Worm (Caenorhabditis elegans): ENCODE measurements around the gene F18E9.7.

F18E9.7 gene

DNA sequence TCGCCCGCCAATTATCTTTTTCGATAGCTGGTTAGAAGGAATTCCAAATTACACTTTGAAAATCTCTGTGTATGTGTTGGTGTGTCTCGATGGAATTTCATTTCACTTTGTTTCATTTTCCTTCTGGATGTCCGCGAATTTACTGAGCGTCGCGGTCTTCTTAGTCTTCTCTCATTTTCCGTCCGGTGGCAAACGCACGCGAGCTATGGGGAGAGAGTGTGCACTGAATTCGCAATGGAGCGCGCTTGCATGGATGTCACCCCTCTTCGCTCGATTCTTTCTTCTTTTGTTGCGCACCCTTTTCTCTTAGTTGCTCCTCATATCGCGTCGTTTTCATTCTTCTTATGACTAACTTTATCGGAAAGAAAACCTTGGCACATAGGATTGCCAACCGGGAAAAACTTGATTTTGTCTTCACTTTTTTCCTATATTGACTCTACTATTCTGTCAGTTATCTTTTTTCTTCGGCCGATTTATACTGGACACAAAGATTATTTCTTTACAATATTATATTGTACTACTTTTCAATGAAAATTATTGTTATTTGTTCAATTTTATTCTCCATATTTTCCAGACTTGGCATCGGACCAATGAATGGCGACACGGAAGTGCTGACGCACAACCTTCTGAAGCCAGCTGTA, 45.7 kb downstream of the F18E9.7 start, which contains the start of gene dhhc-14:
dhhc-14 (plus strand) TSS at position 591 of the 641 bp plus-strand sequence.
- TF ChIP-seq pax-1 (tag; optimal IDR thresholded peaks at IDR 0.05) (peak; percentile 28), ceh-19 (GFP tag; optimal IDR thresholded peaks at IDR 0.05) (no peak), tbx-2 (tag; optimal IDR thresholded peaks at IDR 0.05) (peak; percentile 79), unc-42 (tag; optimal IDR thresholded peaks at IDR 0.05) (peak; percentile 74), ttx-3 (tag; optimal IDR thresholded peaks at IDR 0.05) (no peak), fkh-6 (tag; optimal IDR thresholded peaks at IDR 0.05) (no peak), ceh-24 (tag; optimal IDR thresholded peaks at IDR 0.05) (no peak), tbx-7 (tag; optimal IDR thresholded peaks at IDR 0.05) (peak; percentile 10), C08G9.2 (tag; optimal IDR thresholded peaks at IDR 0.05) (peak; percentile 1), ceh-2 (tag; optimal IDR thresholded peaks at IDR 0.05) (peak; percentile 47), hlh-15 (tag; optimal IDR thresholded peaks at IDR 0.05) (no peak), rnt-1 (tag; optimal IDR thresholded peaks at IDR 0.05) (peak; percentile 26), syd-9 (tag; optimal IDR thresholded peaks at IDR 0.05) (peak; percentile 17), unc-55 (GFP tag; optimal IDR thresholded peaks at IDR 0.05) (peak; percentile 31), ceh-34 (tag; optimal IDR thresholded peaks at IDR 0.05) (peak; percentile 41), Y22D7AL.16 (tag; optimal IDR thresholded peaks at IDR 0.05) (no peak), ceh-18 (tag; optimal IDR thresholded peaks at IDR 0.05) (peak; percentile 74), sdc-2 (tag; optimal IDR thresholded peaks at IDR 0.05) (peak; percentile 63), nfya-1 (tag; optimal IDR thresholded peaks at IDR 0.05) (peak; percentile 70), ref-2 (tag; optimal IDR thresholded peaks at IDR 0.05) (peak; percentile 61), hlh-30 (tag; optimal IDR thresholded peaks at IDR 0.05; ENCODE audit: insufficient read depth) (peak; percentile 64), elt-2 (tag; optimal IDR thresholded peaks at IDR 0.05) (peak; percentile 47), dmd-4 (tag; optimal IDR thresholded peaks at IDR 0.05; ENCODE audit: borderline replicate concordance) (no peak), madf-2 (tag; optimal IDR thresholded peaks at IDR 0.05) (peak; percentile 16), ceh-31 (tag; optimal IDR thresholded peaks at IDR 0.05) (peak; percentile 77)

DNA sequence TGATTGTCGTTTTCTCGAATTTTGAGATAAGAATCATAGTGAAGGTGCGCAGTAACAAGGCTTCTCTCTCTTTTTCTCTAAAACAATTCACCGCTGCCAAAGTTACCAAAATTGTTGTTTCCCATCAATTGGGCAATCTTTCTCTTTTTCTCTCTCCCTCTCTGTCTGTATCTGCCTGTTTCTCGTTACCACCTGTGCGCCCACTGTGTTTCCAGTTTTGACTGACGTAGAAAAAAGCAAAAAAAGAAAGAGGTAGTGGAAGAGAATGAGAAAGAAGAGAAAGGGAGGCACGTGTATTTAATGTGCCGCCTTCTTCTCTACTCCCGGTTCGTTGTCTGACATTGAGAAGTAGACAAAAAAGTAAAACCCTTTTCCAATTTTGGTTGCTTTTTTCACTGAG, 47.4 kb downstream of the F18E9.7 start:
- peak; percentile 14 for TF ChIP-seq ceh-31 (tag; optimal IDR thresholded peaks at IDR 0.05)
- no peak for TF ChIP-seq ceh-45 (GFP tag; IDR thresholded peaks at IDR 0.05)
- TF ChIP-seq ceh-18 (tag; optimal IDR thresholded peaks at IDR 0.05) = peak; percentile 43

- peak; percentile 31 for TF ChIP-seq elt-2 (tag; optimal IDR thresholded peaks at IDR 0.05)
- TF ChIP-seq pha-2 (tag; optimal IDR thresholded peaks at IDR 0.05) = no peak
Observed at ce11 chrX:8549026-8549425, 48.5 kb downstream of the F18E9.7 start, which contains the start of gene D2021.4. Gene D2021.4, minus strand, starts transcription at chrX:8549073.

DNA sequence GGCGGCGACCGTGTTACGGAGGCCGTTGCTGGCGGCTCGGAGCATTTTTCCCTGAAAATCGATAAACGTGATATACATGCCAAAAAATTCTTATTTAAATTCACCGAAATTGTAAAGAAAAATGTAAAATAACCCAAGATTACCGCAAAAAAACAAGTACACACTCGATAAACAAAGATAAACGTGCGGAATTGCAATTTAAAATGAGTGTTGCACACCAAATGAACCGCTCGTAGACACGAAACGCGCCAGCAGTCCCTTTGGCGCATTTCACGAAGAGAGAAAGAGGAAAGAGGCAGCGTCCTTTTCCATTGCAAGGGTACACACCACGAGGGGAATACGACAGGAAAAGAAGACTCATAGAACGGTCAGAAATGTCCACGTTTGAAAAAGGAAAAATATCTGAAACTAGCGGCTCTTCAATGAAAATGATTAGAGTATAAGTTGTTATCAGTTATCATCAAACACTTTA, 51.5 kb downstream of the F18E9.7 start, which contains the start of gene sdha-1:
sdha-1 (minus strand) TSS at position 51 of the 472 bp plus-strand sequence.
- TF ChIP-seq unc-3 (GFP tag; conservative IDR thresholded peaks at IDR 0.05) (no peak), unc-3 (tag; optimal IDR thresholded peaks at IDR 0.05) (no peak), C38D4.7 (GFP tag; optimal IDR thresholded peaks at IDR 0.05) (no peak), unc-86 (tag; optimal IDR thresholded peaks at IDR 0.05) (no peak), pqm-1 (tag; optimal IDR thresholded peaks at IDR 0.05) (peak; percentile 42), rnt-1 (tag; optimal IDR thresholded peaks at IDR 0.05) (peak; percentile 23), pros-1 (tag; optimal IDR thresholded peaks at IDR 0.05) (peak; percentile 8), elt-2 (tag; optimal IDR thresholded peaks at IDR 0.05) (peak; percentile 38), tbx-2 (tag; optimal IDR thresholded peaks at IDR 0.05) (peak; percentile 54), unc-42 (tag; optimal IDR thresholded peaks at IDR 0.05) (peak; percentile 34), hlh-30 (tag; optimal IDR thresholded peaks at IDR 0.05; ENCODE audit: insufficient read depth) (peak; percentile 61), nfya-1 (tag; optimal IDR thresholded peaks at IDR 0.05) (peak; percentile 48), ceh-19 (GFP tag; optimal IDR thresholded peaks at IDR 0.05) (peak; percentile 21), ceh-30 (tag; optimal IDR thresholded peaks at IDR 0.05) (peak; percentile 32), ref-2 (tag; optimal IDR thresholded peaks at IDR 0.05) (peak; percentile 22), T23F11.4 (GFP tag; optimal IDR thresholded peaks at IDR 0.05) (no peak), ceh-18 (tag; optimal IDR thresholded peaks at IDR 0.05) (peak; percentile 25), ztf-16 (tag; optimal IDR thresholded peaks at IDR 0.05) (no peak), ceh-31 (tag; optimal IDR thresholded peaks at IDR 0.05) (peak; percentile 76), ceh-34 (tag; optimal IDR thresholded peaks at IDR 0.05) (peak; percentile 41), npax-4 (tag; optimal IDR thresholded peaks at IDR 0.05) (no peak), ets-4 (tag; optimal IDR thresholded peaks at IDR 0.05) (no peak), ceh-14 (tag; optimal IDR thresholded peaks at IDR 0.05) (peak; percentile 8)
